Worm (Caenorhabditis elegans): Measurements from ENCODE around the gene asp-6.

DNA sequence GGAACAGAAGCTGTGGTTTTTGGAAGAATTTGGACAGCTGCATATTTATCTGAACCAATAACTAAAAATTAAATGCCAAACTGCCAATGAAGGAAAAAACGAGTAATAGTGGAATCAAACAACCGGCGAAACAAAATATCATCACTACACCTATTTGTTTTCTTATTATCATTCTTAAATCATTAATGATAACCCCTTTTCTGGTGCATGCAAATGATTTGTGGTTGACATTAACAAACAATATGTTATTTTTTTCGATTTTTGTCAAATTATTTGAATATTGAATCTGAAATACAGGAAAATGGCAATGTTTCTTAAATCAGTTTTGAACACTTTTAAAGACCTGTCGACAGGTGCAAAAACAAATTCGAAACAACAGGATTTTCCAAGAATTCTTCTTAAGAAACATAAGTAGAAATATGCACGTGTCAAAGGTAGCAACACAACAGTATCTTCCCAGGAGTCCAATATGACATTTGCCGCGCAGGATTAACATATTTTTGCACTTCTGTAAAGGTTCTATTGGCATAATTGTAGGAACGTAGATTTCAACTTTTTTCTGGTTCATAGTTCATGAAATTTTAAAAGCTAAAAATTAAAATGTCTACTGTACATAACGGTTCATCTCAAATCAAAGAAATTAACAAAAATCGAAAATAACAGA is 30.6 kb upstream of the asp-6 start, which contains the start of gene W02D7.5:
- TF ChIP-seq dao-5 (tag; optimal IDR thresholded peaks at IDR 0.05) (no peak), him-1 (tag; optimal IDR thresholded peaks at IDR 0.05) (no peak), W03F9.2 (tag; optimal IDR thresholded peaks at IDR 0.05) (no peak)

Data from whole organism, L4/young adult.